Worm (Caenorhabditis elegans): Measurements from ENCODE around the gene clec-176.

clec-176 gene

DNA sequence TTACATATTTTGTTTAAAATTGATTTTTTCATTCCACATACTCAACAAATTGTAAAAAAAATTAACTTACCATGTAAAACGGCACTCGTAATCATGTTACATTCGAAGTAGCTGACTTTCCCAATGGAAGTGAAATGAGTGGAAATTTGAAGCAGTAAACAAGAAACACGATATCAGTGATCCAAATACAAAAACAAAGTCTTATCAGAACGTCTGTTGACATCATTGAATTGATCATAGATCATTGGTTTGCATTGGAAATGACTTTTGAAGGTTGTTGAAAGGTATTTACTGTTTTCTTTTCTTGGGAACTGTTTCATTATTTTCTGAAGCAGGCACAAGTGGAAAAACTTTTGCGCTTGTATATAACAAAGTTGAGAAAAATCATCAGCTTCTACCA, 7.9 kb upstream of the clec-176 start, which contains the start of gene Y9C9A.16:
Gene Y9C9A.16, minus strand, starts transcription at position 131 of the 400 bp plus-strand sequence.
- TF ChIP-seq zip-2 (tag; optimal IDR thresholded peaks at IDR 0.05): no peak
- TF ChIP-seq duxl-1 (tag; optimal IDR thresholded peaks at IDR 0.05; ENCODE audit: poor library complexity): no peak
- no peak for TF ChIP-seq daf-16 (GFP tag; optimal IDR thresholded peaks at IDR 0.05)
- peak; percentile 100 for TF ChIP-seq daf-16 (tag; optimal IDR thresholded peaks at IDR 0.05)
- TF ChIP-seq unc-62 (GFP tag; optimal IDR thresholded peaks at IDR 0.05 in 1 of 2): peak in 1 of 2 experiments; percentile 57
- TF ChIP-seq unc-62 (tag; optimal IDR thresholded peaks at IDR 0.05): no peak

DNA sequence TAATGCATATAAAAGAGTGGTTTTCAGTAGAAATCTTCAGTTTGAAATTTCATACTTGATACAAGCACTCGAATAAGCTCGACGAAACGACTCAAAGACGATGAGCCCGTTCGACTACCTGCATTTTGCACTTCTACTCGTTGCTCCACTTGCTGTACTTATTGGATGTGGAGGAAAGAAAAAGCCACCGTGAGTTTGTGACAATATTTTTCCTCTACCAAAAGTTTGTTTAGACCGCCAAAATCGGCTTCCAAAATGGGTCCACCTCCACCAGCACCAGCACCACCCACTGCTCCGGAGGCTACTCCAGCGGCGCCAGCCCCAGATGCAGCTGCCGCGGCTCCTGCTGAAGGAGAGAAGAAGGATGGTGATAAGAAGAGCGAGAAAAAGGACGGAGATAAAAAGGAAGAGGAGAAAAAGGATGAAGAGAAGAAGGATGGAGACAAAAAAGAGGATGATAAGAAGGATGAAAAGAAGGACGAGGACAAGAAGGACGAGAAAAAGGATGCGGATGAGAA, 6.6 kb upstream of the clec-176 start, which contains the start of gene E03H12.5:
Gene E03H12.5, plus strand, starts transcription at position 51 of the 518 bp plus-strand sequence.
- TF ChIP-seq ces-1 (GFP tag; optimal IDR thresholded peaks at IDR 0.05) (no peak), mxl-2 (GFP tag; conservative IDR thresholded peaks at IDR 0.05) (0 out of 2 replicates have a peak, but pooled peaks have one; percentile 8), set-16 (GFP tag; IDR thresholded peaks at IDR 0.05) (peak; percentile 91; the same call in 1 of the 2 replicates), ZK546.5 (tag; optimal IDR thresholded peaks at IDR 0.05) (no peak), ctbp-1 (GFP tag; IDR thresholded peaks at IDR 0.05) (no peak)

DNA sequence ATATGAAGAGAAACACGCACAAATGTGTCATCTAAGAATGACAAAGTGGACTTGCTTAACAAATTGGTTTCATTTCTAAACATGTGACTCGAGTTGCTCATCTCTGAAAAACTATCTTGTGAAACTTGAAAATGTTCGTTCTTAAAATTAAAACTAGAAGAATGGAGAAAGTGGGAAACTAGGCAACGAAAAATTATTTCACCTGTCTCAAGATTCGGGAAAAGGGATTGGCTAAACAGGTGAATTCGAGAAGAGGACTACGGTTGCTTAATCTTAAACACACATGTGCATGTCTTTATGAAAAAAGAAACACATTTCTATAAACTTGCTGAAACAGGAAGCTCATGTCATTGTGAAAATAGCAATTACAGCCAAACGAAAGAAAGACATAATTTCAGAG, 2.8 kb upstream of the clec-176 start, which contains the start of gene srz-24:
Gene srz-24, minus strand, starts transcription at position 101 of the 400 bp plus-strand sequence.
- no peak for TF ChIP-seq rbr-2 (tag; optimal IDR thresholded peaks at IDR 0.05)
- TF ChIP-seq skn-1 (tag; optimal IDR thresholded peaks at IDR 0.05): no peak

DNA sequence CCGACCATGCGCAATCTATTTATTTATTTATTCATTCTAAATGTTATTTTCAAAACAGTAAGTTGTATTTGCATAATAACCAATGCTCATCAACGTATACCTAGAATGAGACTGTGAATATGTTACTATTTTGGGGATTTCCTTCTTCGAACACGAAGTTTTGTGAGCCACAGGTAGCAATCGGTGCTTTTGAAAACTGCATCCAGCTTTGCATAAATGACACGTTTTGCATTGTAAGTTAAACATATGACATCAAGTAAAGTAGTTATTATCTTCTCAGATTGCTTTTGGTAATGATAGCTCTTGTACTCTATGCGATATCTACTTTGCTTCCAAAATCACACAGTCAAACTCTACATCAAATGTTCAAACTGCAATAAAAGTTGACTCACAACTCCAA, 1.4 kb upstream of the clec-176 start, which contains the start of gene E03H12.4:
Gene E03H12.4, plus strand, starts transcription at position 120 of the 400 bp plus-strand sequence.
- peak in 1 of 2 experiments; percentile 96 for TF ChIP-seq unc-62 (GFP tag; optimal IDR thresholded peaks at IDR 0.05 in 1 of 2)
- no peak for TF ChIP-seq unc-62 (tag; optimal IDR thresholded peaks at IDR 0.05)
- TF ChIP-seq Y48G9A.11 (GFP tag; IDR thresholded peaks at IDR 0.05): no peak

DNA sequence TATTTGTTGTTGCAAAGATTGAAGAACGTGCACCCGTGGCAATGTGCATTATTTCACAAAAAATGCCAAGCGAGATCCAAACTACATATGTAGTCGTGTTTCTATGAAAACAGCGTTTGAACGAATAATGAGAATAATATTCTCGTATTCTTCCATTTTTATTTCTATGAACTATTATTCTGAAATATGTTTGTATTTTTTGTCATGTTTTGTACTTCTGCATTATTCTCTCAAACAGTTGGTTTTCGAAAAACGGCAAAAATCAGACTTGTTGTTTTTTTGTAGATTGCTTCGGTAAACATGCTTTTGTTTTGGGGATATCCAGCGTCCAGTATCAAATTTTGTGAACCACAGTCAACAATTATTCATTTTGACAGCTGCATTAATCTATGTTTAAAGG, 2.4 kb downstream of the clec-176 start, which contains the start of gene clec-177:
Gene clec-177, plus strand, starts transcription at position 301 of the 400 bp plus-strand sequence.
- TF ChIP-seq F37D6.2 (tag; optimal IDR thresholded peaks at IDR 0.05) (no peak), skn-1 (tag; optimal IDR thresholded peaks at IDR 0.05) (no peak), egl-43 (GFP tag; IDR thresholded peaks at IDR 0.05) (no peak), arid-1 (GFP tag; conservative IDR thresholded peaks at IDR 0.05) (no peak), spr-3 (GFP tag; optimal IDR thresholded peaks at IDR 0.05) (no peak), nhr-6 (tag; optimal IDR thresholded peaks at IDR 0.05) (no peak), lin-15B (tag; optimal IDR thresholded peaks at IDR 0.05) (no peak)

DNA sequence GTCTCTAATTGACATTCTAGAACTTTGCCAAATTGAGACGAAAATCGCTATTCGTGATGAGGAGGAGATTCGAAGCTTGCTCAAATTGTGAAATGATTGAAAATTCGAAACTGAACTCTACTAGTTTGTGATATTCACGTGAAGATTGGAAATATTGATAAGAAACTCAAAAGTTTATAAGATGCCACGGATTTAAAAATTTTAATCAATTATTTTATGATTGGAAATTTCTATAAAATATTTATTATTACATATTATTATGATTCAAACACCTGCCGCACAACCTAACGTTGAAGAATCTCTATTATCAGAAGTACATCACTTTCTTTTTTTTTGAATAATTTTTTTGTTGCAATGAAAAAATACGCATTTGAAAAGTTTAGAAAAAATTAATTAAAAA, 4.7 kb downstream of the clec-176 start, which contains the start of gene E03H12.7:
Gene E03H12.7, minus strand, starts transcription at position 101 of the 400 bp plus-strand sequence.
- TF ChIP-seq lin-13 (GFP tag; optimal IDR thresholded peaks at IDR 0.05) (no peak), nhr-111 (GFP tag; optimal IDR thresholded peaks at IDR 0.05) (no peak), lin-15B (tag; optimal IDR thresholded peaks at IDR 0.05) (no peak), unc-62 (GFP tag; optimal IDR thresholded peaks at IDR 0.05 in 1 of 2) (no peak), unc-62 (tag; optimal IDR thresholded peaks at IDR 0.05) (no peak), ztf-11 (tag; optimal IDR thresholded peaks at IDR 0.05) (no peak), aha-1 (tag) (no peak), lsy-2 (tag; optimal IDR thresholded peaks at IDR 0.05) (no peak), dmd-8 (GFP tag; IDR thresholded peaks at IDR 0.05) (no peak), pha-4 (GFP tag; IDR thresholded peaks at IDR 0.05) (no peak), pha-4 (tag; optimal IDR thresholded peaks at IDR 0.05) (no peak), nhr-42 (GFP tag; IDR thresholded peaks at IDR 0.05) (no peak), daf-19 (GFP tag; conservative IDR thresholded peaks at IDR 0.05) (no peak), lir-3 (tag; optimal IDR thresholded peaks at IDR 0.05) (no peak), ceh-82 (tag; optimal IDR thresholded peaks at IDR 0.05) (no peak), ces-1 (GFP tag; optimal IDR thresholded peaks at IDR 0.05) (no peak), hlh-11 (tag; optimal IDR thresholded peaks at IDR 0.05) (no peak), arid-1 (GFP tag; conservative IDR thresholded peaks at IDR 0.05) (no peak), mes-2 (tag; optimal IDR thresholded peaks at IDR 0.05; ENCODE audit: poor library complexity, severe bottlenecking) (no peak)

Data from whole organism, L4 larva.